Fruit fly (Drosophila melanogaster) whole organism, embryonic: Measurements from ENCODE around the gene pdm2.
A peak's percentile ranks its signal among the peaks of the same experiment; 100 is the strongest.

Experiments
- Blimp-1 ChIP-seq: fragments of 200-800 bp; sonication (Bioruptor generic); optimal IDR thresholded peaks from 3 replicates; lab custom pipeline; 2018; ENCODE audit warnings: missing biosample characterization, missing genetic modification characterization, mild to moderate bottlenecking, moderate library complexity, missing genetic modification reagents
- BtbVII ChIP-seq: fragments of 200-800 bp; sonication (Bioruptor generic); optimal IDR thresholded peaks from 3 replicates; lab custom pipeline; 2017; ENCODE audit warnings: missing biosample characterization, mild to moderate bottlenecking, missing genetic modification characterization
- CG10366 ChIP-seq: fragments of 200-800 bp; sonication (Bioruptor generic); IDR thresholded peaks from 2 replicates; pipeline ENCODE4 v1.3.6; 2022; ENCODE audit warnings: missing biosample characterization, missing genetic modification characterization
- CG10565 ChIP-seq: fragments of 200-800 bp; sonication (Bioruptor generic); optimal IDR thresholded peaks from 3 replicates; lab custom pipeline; 2016; ENCODE audit warnings: missing biosample characterization, mild to moderate bottlenecking, missing genetic modification characterization
- CG11398 ChIP-seq: fragments of 200-800 bp; sonication (Bioruptor generic); optimal IDR thresholded peaks from 2 replicates; lab custom pipeline; 2016; ENCODE audit warnings: missing biosample characterization, missing genetic modification characterization
- CG12071 ChIP-seq: fragments of 200-800 bp; sonication (Bioruptor generic); optimal IDR thresholded peaks from 3 replicates; lab custom pipeline; 2018; ENCODE audit warnings: missing biosample characterization, mild to moderate bottlenecking, missing genetic modification characterization
- CG12236 ChIP-seq: fragments of 200-800 bp; sonication (Bioruptor generic); optimal IDR thresholded peaks from 2 replicates; lab custom pipeline; 2016; ENCODE audit warnings: missing biosample characterization, missing genetic modification characterization
- CG12299 ChIP-seq: fragments of 200-800 bp; sonication (Bioruptor generic); optimal IDR thresholded peaks from 2 replicates; lab custom pipeline; 2018; ENCODE audit warnings: missing biosample characterization, mild to moderate bottlenecking, missing genetic modification characterization
- CG12769 ChIP-seq: fragments of 200-800 bp; sonication (Bioruptor generic); optimal IDR thresholded peaks from 2 replicates; lab custom pipeline; 2019; ENCODE audit warnings: missing biosample characterization, mild to moderate bottlenecking, missing genetic modification characterization, moderate library complexity
- CG14710 ChIP-seq: fragments of 200-800 bp; sonication (Bioruptor generic); optimal IDR thresholded peaks from 3 replicates; lab custom pipeline; 2019; ENCODE audit warnings: missing biosample characterization, mild to moderate bottlenecking, missing genetic modification characterization, moderate library complexity
- CG15011 ChIP-seq: fragments of 200-800 bp; sonication (Bioruptor generic); optimal IDR thresholded peaks from 3 replicates; lab custom pipeline; 2018; ENCODE audit warnings: missing biosample characterization, mild to moderate bottlenecking, missing genetic modification characterization
- CG1529 ChIP-seq: fragments of 200-800 bp; sonication (Bioruptor generic); optimal IDR thresholded peaks from 3 replicates; lab custom pipeline; 2018; ENCODE audit warnings: missing biosample characterization, missing genetic modification characterization
- CG15514 ChIP-seq: fragments of 200-800 bp; sonication (Bioruptor generic); optimal IDR thresholded peaks from 3 replicates; lab custom pipeline; 2017; ENCODE audit warnings: missing biosample characterization, missing genetic modification characterization, mild to moderate bottlenecking, moderate library complexity, missing genetic modification reagents
- CG1602 ChIP-seq: fragments of 200-800 bp; sonication (Bioruptor generic); optimal IDR thresholded peaks from 3 replicates; lab custom pipeline; 2016; ENCODE audit warnings: missing biosample characterization, missing genetic modification characterization
- CG16813 ChIP-seq: fragments of 200-800 bp; sonication (Bioruptor generic); IDR thresholded peaks from 3 replicates; pipeline ENCODE4 v1.3.6; 2022; ENCODE audit warnings: missing biosample characterization, missing genetic modification characterization; ENCODE audit not compliant: partially characterized antibody
- CG31365 ChIP-seq: fragments of 200-800 bp; sonication (Bioruptor generic); optimal IDR thresholded peaks from 2 replicates; lab custom pipeline; 2018; ENCODE audit warnings: missing biosample characterization, mild to moderate bottlenecking, missing genetic modification characterization
- CG3281 ChIP-seq: fragments of 200-800 bp; sonication (Bioruptor generic); optimal IDR thresholded peaks from 3 replicates; lab custom pipeline; 2017; ENCODE audit warnings: missing biosample characterization, mild to moderate bottlenecking, missing genetic modification characterization
- CG5953 ChIP-seq: fragments of 200-800 bp; sonication (Bioruptor generic); IDR thresholded peaks from 2 replicates; pipeline ENCODE4 v1.3.6; 2022; ENCODE audit warnings: missing biosample characterization, missing genetic modification characterization
- CG8944 ChIP-seq: fragments of 200-800 bp; sonication (Bioruptor generic); optimal IDR thresholded peaks from 3 replicates; lab custom pipeline; 2016; ENCODE audit warnings: missing biosample characterization, missing genetic modification characterization
- Drgx ChIP-seq: fragments of 200-800 bp; sonication (Bioruptor generic); IDR thresholded peaks from 2 replicates; pipeline ENCODE4 v1.3.6; 2022; ENCODE audit warnings: missing biosample characterization, missing genetic modification characterization
- E2f1 ChIP-seq: fragments of 200-800 bp; sonication (Bioruptor generic); IDR thresholded peaks from 2 replicates; pipeline ENCODE4 v1.3.6; 2022; ENCODE audit warnings: missing biosample characterization, missing genetic modification characterization
- Hr3 ChIP-seq: fragments of 200-800 bp; sonication (Bioruptor generic); optimal IDR thresholded peaks from 3 replicates; lab custom pipeline; 2016; ENCODE audit warnings: missing biosample characterization, missing genetic modification characterization
- Mad ChIP-seq: fragments of 200-800 bp; sonication (Bioruptor generic); optimal IDR thresholded peaks from 2 replicates; lab custom pipeline; 2016; ENCODE audit warnings: missing biosample characterization, missing genetic modification characterization
- Scr ChIP-seq: fragments of 200-800 bp; sonication (Bioruptor generic); IDR thresholded peaks from 2 replicates; pipeline ENCODE4 v1.3.6; 2022; ENCODE audit warnings: missing biosample characterization, missing genetic modification characterization; ENCODE audit not compliant: partially characterized antibody
- Sin3A ChIP-seq: fragments of >200 bp; optimal IDR thresholded peaks from 2 replicates; lab custom pipeline; 2018
- abd-A ChIP-seq: fragments of 200-800 bp; sonication (Bioruptor generic); optimal IDR thresholded peaks from 3 replicates; lab custom pipeline; 2019; ENCODE audit warnings: missing biosample characterization, mild to moderate bottlenecking, missing genetic modification characterization, moderate library complexity
- cg ChIP-seq: fragments of 200-800 bp; sonication (Bioruptor generic); optimal IDR thresholded peaks from 3 replicates; lab custom pipeline; 2019; ENCODE audit warnings: missing biosample characterization, mild to moderate bottlenecking, missing genetic modification characterization, moderate library complexity
- dmrt11E ChIP-seq: fragments of 200-800 bp; sonication (Bioruptor generic); optimal IDR thresholded peaks from 3 replicates; lab custom pipeline; 2018; ENCODE audit warnings: missing biosample characterization, mild to moderate bottlenecking, missing genetic modification characterization, moderate library complexity
- emc ChIP-seq: fragments of 200-800 bp; sonication (Bioruptor generic); optimal IDR thresholded peaks from 2 replicates; lab custom pipeline; 2016; ENCODE audit warnings: missing biosample characterization, missing genetic modification characterization
- eve ChIP-seq, 2 experiments: fragments of >200 bp; optimal IDR thresholded peaks; 2 replicates each; lab custom pipeline; 2017; ENCODE audit warnings: missing biosample characterization in 2 of 2, missing genetic modification characterization in 2 of 2
- fru ChIP-seq: fragments of >200 bp; optimal IDR thresholded peaks from 2 replicates; lab custom pipeline; 2017
- gsb-n ChIP-seq: fragments of 200-800 bp; sonication (Bioruptor generic); optimal IDR thresholded peaks from 3 replicates; lab custom pipeline; 2018; ENCODE audit warnings: missing biosample characterization, mild to moderate bottlenecking, missing genetic modification characterization
- hbn ChIP-seq: fragments of 200-800 bp; sonication (Bioruptor generic); IDR thresholded peaks from 2 replicates; pipeline ENCODE4 v1.3.6; 2022; ENCODE audit warnings: missing biosample characterization, missing genetic modification characterization; ENCODE audit not compliant: partially characterized antibody
- hkb ChIP-seq, 2 experiments: fragments of 200-800 bp in 1 of 2; fragments of >200 bp in 1 of 2; sonication (Bioruptor generic) in 1 of 2; IDR thresholded peaks in 1 of 2; optimal IDR thresholded peaks in 1 of 2; 2 replicates each; pipeline versions ENCODE4 v1.3.6 to Lab custom; 2017 to 2022; ENCODE audit warnings: missing biosample characterization in 1 of 2, missing genetic modification characterization in 1 of 2
- knrl ChIP-seq: fragments of 200-800 bp; sonication (Bioruptor generic); IDR thresholded peaks from 3 replicates; pipeline ENCODE4 v1.3.6; 2022; ENCODE audit warnings: missing biosample characterization, missing genetic modification characterization; ENCODE audit not compliant: partially characterized antibody
- lbe ChIP-seq: fragments of 200-800 bp; sonication (Bioruptor generic); optimal IDR thresholded peaks from 2 replicates; lab custom pipeline; 2016; ENCODE audit warnings: missing biosample characterization, mild to moderate bottlenecking, missing genetic modification characterization
- lola ChIP-seq, 3 experiments: fragments of >200 bp in 2 of 3; fragments of 200-800 bp in 1 of 3; sonication (Bioruptor generic) in 1 of 3; optimal IDR thresholded peaks; 2 replicates each; lab custom pipeline; 2017 to 2019; ENCODE audit warnings: missing biosample characterization in 3 of 3, missing genetic modification characterization in 3 of 3, mild to moderate bottlenecking in 1 of 3, moderate library complexity in 1 of 3
- pb ChIP-seq: fragments of 200-800 bp; sonication (Bioruptor generic); optimal IDR thresholded peaks from 3 replicates; lab custom pipeline; 2016; ENCODE audit warnings: missing biosample characterization, missing genetic modification characterization
- pnt ChIP-seq: fragments of 200-800 bp; sonication (Bioruptor generic); optimal IDR thresholded peaks from 3 replicates; lab custom pipeline; 2016; ENCODE audit warnings: missing biosample characterization, missing genetic modification characterization
- pum ChIP-seq: fragments of 200-800 bp; sonication (Bioruptor generic); optimal IDR thresholded peaks from 2 replicates; lab custom pipeline; 2016; ENCODE audit warnings: missing biosample characterization, missing genetic modification characterization
- ranshi ChIP-seq: fragments of 200-800 bp; sonication (Bioruptor generic); IDR thresholded peaks from 2 replicates; pipeline ENCODE4 v1.3.6; 2022; ENCODE audit warnings: missing biosample characterization, missing genetic modification characterization
- ro ChIP-seq: fragments of 200-800 bp; sonication (Bioruptor generic); IDR thresholded peaks from 2 replicates; pipeline ENCODE4 v1.3.6; 2022; ENCODE audit warnings: missing biosample characterization, missing genetic modification characterization
- sc ChIP-seq, 3 experiments: fragments of >200 bp in 2 of 3; fragments of 200-800 bp in 1 of 3; sonication (Bioruptor generic) in 1 of 3; optimal IDR thresholded peaks; 2 replicates in 2 of 3; 3 replicates in 1 of 3; lab custom pipeline; 2017; ENCODE audit warnings: mild to moderate bottlenecking in 1 of 3, missing biosample characterization in 1 of 3, missing genetic modification characterization in 1 of 3, missing genetic modification reagents in 1 of 3
- sna ChIP-seq: fragments of 200-800 bp; sonication (Bioruptor generic); IDR thresholded peaks from 2 replicates; pipeline ENCODE4 v1.3.6; 2022; ENCODE audit warnings: missing biosample characterization, missing genetic modification characterization; ENCODE audit not compliant: partially characterized antibody
- sob ChIP-seq: fragments of 200-800 bp; sonication (Bioruptor generic); IDR thresholded peaks from 2 replicates; pipeline ENCODE4 v1.3.6; 2022; ENCODE audit warnings: missing biosample characterization, missing genetic modification characterization
- tio ChIP-seq: fragments of 200-800 bp; sonication (Bioruptor generic); optimal IDR thresholded peaks from 2 replicates; lab custom pipeline; 2017; ENCODE audit warnings: missing biosample characterization, missing genetic modification characterization, inconsistent platforms
- wor ChIP-seq: fragments of 200-800 bp; sonication (Bioruptor generic); IDR thresholded peaks from 2 replicates; pipeline ENCODE4 v1.3.6; 2022; ENCODE audit warnings: missing biosample characterization, missing genetic modification characterization
- zfh2 ChIP-seq: fragments of 200-800 bp; sonication (Bioruptor generic); optimal IDR thresholded peaks from 2 replicates; lab custom pipeline; 2016; ENCODE audit warnings: missing biosample characterization, missing genetic modification characterization

The pdm2 gene

dm6 chr2L:12718437-12719376 lies 61.7 kb downstream of the pdm2 start, which contains the start of gene MRP (continued):
- TF ChIP-seq lbe (GFP tag; lab: Kevin White, UChicago) (no peak), sna (GFP tag; lab: Robert Waterston, UW) (0 out of 2 replicates have a peak, but pooled peaks have one; percentile 24), Hr3 (GFP tag; lab: Kevin White, UChicago) (no peak), ranshi (GFP tag; lab: Robert Waterston, UW) (no peak), ro (GFP tag; lab: Robert Waterston, UW) (no peak), Mad (no peak), CG1602 (no peak), knrl (no peak), emc (no peak), wor (no peak), Blimp-1 (GFP tag; lab: Kevin White, UChicago) (no peak), CG12769 (peak; percentile 35), Sin3A (lab: Kevin White, UChicago) (no peak), CG31365 (tag; lab: Kevin White, UChicago) (no peak), tio (GFP tag; lab: Kevin White, UChicago) (no peak), sob (GFP tag; lab: Robert Waterston, UW) (no peak), CG3281 (GFP tag; lab: Kevin White, UChicago) (peak; percentile 12), cg (GFP tag; lab: Kevin White, UChicago) (peak; percentile 48), pum (no peak), pnt (GFP tag; lab: Kevin White, UChicago) (no peak), abd-A (tag; lab: Kevin White, UChicago) (no peak), Scr (GFP tag; lab: Robert Waterston, UW) (no peak), CG11398 (GFP tag; lab: Kevin White, UChicago) (no peak), lola (GFP tag; optimal IDR thresholded peaks at IDR 0.05; lab: Kevin White, UChicago) (no peak), eve (GFP tag; optimal IDR thresholded peaks at IDR 0.05; lab: Kevin White, UChicago) (no peak), CG8944 (no peak), hbn (GFP tag; lab: Robert Waterston, UW) (no peak), gsb-n (tag; lab: Kevin White, UChicago) (no peak), fru (no peak), sc (optimal IDR thresholded peaks at IDR 0.05; lab: Kevin White, UChicago) (no peak), sc (GFP tag; optimal IDR thresholded peaks at IDR 0.05; lab: Kevin White, UChicago) (no peak), CG14710 (tag; lab: Kevin White, UChicago) (no peak), CG10366 (GFP tag; lab: Robert Waterston, UW) (no peak), zfh2 (GFP tag; lab: Kevin White, UChicago) (no peak), dmrt11E (tag; lab: Kevin White, UChicago) (no peak), CG12299 (tag; lab: Kevin White, UChicago) (no peak), E2f1 (GFP tag; lab: Robert Waterston, UW) (0 out of 2 replicates have a peak, but pooled peaks have one; percentile 35), pb (no peak), CG12071 (GFP tag; lab: Kevin White, UChicago) (peak; percentile 28), CG5953 (GFP tag; lab: Robert Waterston, UW) (peak; percentile 44; the same call in 1 of the 2 replicates), BtbVII (GFP tag; lab: Kevin White, UChicago) (peak; percentile 4), CG15011 (GFP tag; lab: Kevin White, UChicago) (no peak), hkb (optimal IDR thresholded peaks at IDR 0.05; lab: Kevin White, UChicago) (no peak), hkb (GFP tag; IDR thresholded peaks at IDR 0.05; lab: Robert Waterston, UW) (peak; percentile 60), CG15514 (no peak), CG10565 (GFP tag; lab: Kevin White, UChicago) (no peak), Drgx (GFP tag; lab: Robert Waterston, UW) (peak; percentile 49; the same call in 1 of the 2 replicates), CG16813 (GFP tag; lab: Robert Waterston, UW) (0 out of 3 replicates have a peak, but pooled peaks have one; percentile 24), CG1529 (GFP tag; lab: Kevin White, UChicago) (no peak), CG12236 (no peak)
